Worm (Caenorhabditis elegans) whole organism, L2 larva: ENCODE results near the gene W01G7.4.

Experiments used
- C34F6.9 ChIP-seq: fragments of 150-350 bp; optimal IDR thresholded peaks from 2 replicates; lab custom pipeline; 2014; ENCODE audit warnings: missing biosample characterization, missing genetic modification characterization
- F13H6.1 ChIP-seq: sonication (generic microtip); optimal IDR thresholded peaks from 2 replicates; lab custom pipeline; 2016; ENCODE audit warnings: missing genetic modification characterization, missing compliant biosample characterization
- R02D3.7 ChIP-seq: fragments of 150-350 bp; optimal IDR thresholded peaks from 2 replicates; lab custom pipeline; 2014; ENCODE audit warnings: missing biosample characterization, missing genetic modification characterization
- Y55F3AM.14 ChIP-seq: fragments of 200-800 bp; sonication (Bioruptor generic); optimal IDR thresholded peaks from 2 replicates; lab custom pipeline; 2018; ENCODE audit warnings: mild to moderate bottlenecking, missing genetic modification characterization, missing compliant biosample characterization
- ZK546.5 ChIP-seq: sonication (generic microtip); optimal IDR thresholded peaks from 2 replicates; lab custom pipeline; 2017; ENCODE audit warnings: missing biosample characterization, missing genetic modification characterization
- alr-1 ChIP-seq: fragments of 150-350 bp; optimal IDR thresholded peaks from 2 replicates; lab custom pipeline; 2014; ENCODE audit warnings: missing biosample characterization, missing genetic modification characterization
- aly-2 ChIP-seq: fragments of 150-350 bp; optimal IDR thresholded peaks from 2 replicates; lab custom pipeline; 2014; ENCODE audit warnings: missing biosample characterization, missing genetic modification characterization
- ama-1 ChIP-seq: fragments of 150-350 bp; optimal IDR thresholded peaks from 2 replicates; lab custom pipeline; 2018; ENCODE audit warnings: inconsistent platforms
- blmp-1 ChIP-seq: sonication (generic microtip); optimal IDR thresholded peaks from 2 replicates; lab custom pipeline; 2017; ENCODE audit warnings: missing genetic modification characterization, mild to moderate bottlenecking, missing compliant biosample characterization, antibody characterized with exemption, moderate library complexity; ENCODE audit not compliant: insufficient read depth
- ceh-16 ChIP-seq: fragments of 150-350 bp; optimal IDR thresholded peaks from 2 replicates; lab custom pipeline; 2014; ENCODE audit warnings: missing biosample characterization, missing genetic modification characterization
- ceh-82 ChIP-seq: fragments of 150-350 bp; optimal IDR thresholded peaks from 2 replicates; lab custom pipeline; 2014; ENCODE audit warnings: missing biosample characterization, missing genetic modification characterization
- crh-2 ChIP-seq: sonication (generic microtip); optimal IDR thresholded peaks from 2 replicates; lab custom pipeline; 2017; ENCODE audit warnings: missing biosample characterization, missing genetic modification characterization
- dmd-4 ChIP-seq: sonication (generic microtip); optimal IDR thresholded peaks from 2 replicates; lab custom pipeline; 2017; ENCODE audit warnings: missing biosample characterization, missing genetic modification characterization
- egl-27 ChIP-seq: sonication (generic microtip); optimal IDR thresholded peaks from 3 replicates; lab custom pipeline; 2017; ENCODE audit warnings: missing biosample characterization, missing genetic modification reagents, missing genetic modification characterization
- elt-1 ChIP-seq: fragments of 150-350 bp; optimal IDR thresholded peaks from 2 replicates; lab custom pipeline; 2014; ENCODE audit warnings: missing biosample characterization, missing genetic modification characterization
- elt-3 ChIP-seq: sonication (generic microtip); optimal IDR thresholded peaks from 2 replicates; lab custom pipeline; 2017; ENCODE audit warnings: missing biosample characterization, missing genetic modification characterization
- fos-1 ChIP-seq: fragments of 150-350 bp; optimal IDR thresholded peaks from 2 replicates; lab custom pipeline; 2014; ENCODE audit warnings: missing biosample characterization, missing genetic modification characterization
- gmeb-1 ChIP-seq: fragments of 150-350 bp; optimal IDR thresholded peaks from 2 replicates; lab custom pipeline; 2014; ENCODE audit warnings: missing biosample characterization, missing genetic modification characterization
- lin-11 ChIP-seq: fragments of 150-350 bp; sonication (generic microtip); optimal IDR thresholded peaks from 2 replicates; lab custom pipeline; 2014; ENCODE audit warnings: missing biosample characterization, missing genetic modification characterization, inconsistent platforms, mixed read lengths
- lin-13 ChIP-seq: fragments of 150-350 bp; optimal IDR thresholded peaks from 2 replicates; lab custom pipeline; 2014; ENCODE audit warnings: missing biosample characterization, missing genetic modification reagents, missing genetic modification characterization
- lin-39 ChIP-seq: fragments of 150-350 bp; optimal IDR thresholded peaks from 2 replicates; lab custom pipeline; 2014; ENCODE audit warnings: missing biosample characterization, missing genetic modification reagents, missing genetic modification characterization
- lsy-2 ChIP-seq, 2 experiments: fragments of 150-350 bp in 1 of 2; sonication (generic microtip) in 1 of 2; optimal IDR thresholded peaks; 2 replicates each; lab custom pipeline; 2014 to 2017; ENCODE audit warnings: missing biosample characterization in 2 of 2, missing genetic modification characterization in 2 of 2
- mab-5 ChIP-seq: fragments of 150-350 bp; optimal IDR thresholded peaks from 2 replicates; lab custom pipeline; 2014; ENCODE audit warnings: missing biosample characterization, missing genetic modification characterization
- mbf-1 ChIP-seq: sonication (generic microtip); optimal IDR thresholded peaks from 2 replicates; lab custom pipeline; 2017; ENCODE audit warnings: missing biosample characterization, missing genetic modification characterization
- mdl-1 ChIP-seq, 2 experiments: fragments of 150-350 bp in 1 of 2; sonication (generic microtip) in 1 of 2; optimal IDR thresholded peaks; 2 replicates each; lab custom pipeline; 2017; ENCODE audit warnings: missing biosample characterization in 2 of 2, missing genetic modification characterization in 2 of 2
- nhr-10 ChIP-seq: sonication (generic microtip); optimal IDR thresholded peaks from 2 replicates; lab custom pipeline; 2017; ENCODE audit warnings: missing biosample characterization, missing genetic modification characterization
- nhr-11 ChIP-seq: fragments of 150-350 bp; optimal IDR thresholded peaks from 2 replicates; lab custom pipeline; 2014; ENCODE audit warnings: missing biosample characterization, missing genetic modification characterization
- nhr-12 ChIP-seq: fragments of 150-350 bp; optimal IDR thresholded peaks from 2 replicates; lab custom pipeline; 2014; ENCODE audit warnings: missing biosample characterization, missing genetic modification characterization
- nhr-129 ChIP-seq: fragments of 150-350 bp; optimal IDR thresholded peaks from 2 replicates; lab custom pipeline; 2014; ENCODE audit warnings: missing biosample characterization, missing genetic modification characterization
- nhr-21 ChIP-seq: fragments of 150-350 bp; optimal IDR thresholded peaks from 2 replicates; lab custom pipeline; 2014; ENCODE audit warnings: missing biosample characterization, missing genetic modification characterization
- nhr-23 ChIP-seq: fragments of 150-350 bp; optimal IDR thresholded peaks from 2 replicates; lab custom pipeline; 2014; ENCODE audit warnings: missing biosample characterization, missing genetic modification reagents, missing genetic modification characterization
- nhr-237 ChIP-seq: fragments of 150-350 bp; optimal IDR thresholded peaks from 2 replicates; lab custom pipeline; 2014; ENCODE audit warnings: missing biosample characterization, missing genetic modification characterization
- nhr-25 ChIP-seq: fragments of 150-350 bp; sonication (generic microtip); optimal IDR thresholded peaks from 3 replicates; lab custom pipeline; 2014; ENCODE audit warnings: missing biosample characterization, missing genetic modification characterization
- nhr-6 ChIP-seq: fragments of 150-350 bp; optimal IDR thresholded peaks from 2 replicates; lab custom pipeline; 2014; ENCODE audit warnings: missing biosample characterization, missing genetic modification characterization
- nhr-77 ChIP-seq: fragments of 150-350 bp; optimal IDR thresholded peaks from 2 replicates; lab custom pipeline; 2014; ENCODE audit warnings: missing biosample characterization, missing genetic modification characterization
- peb-1 ChIP-seq: fragments of 150-350 bp; optimal IDR thresholded peaks from 2 replicates; lab custom pipeline; 2014; ENCODE audit warnings: missing biosample characterization, missing genetic modification characterization
- sem-4 ChIP-seq: fragments of 150-350 bp; optimal IDR thresholded peaks from 2 replicates; lab custom pipeline; 2014; ENCODE audit warnings: missing biosample characterization, missing genetic modification reagents, missing genetic modification characterization
- skn-1 ChIP-seq: sonication (generic microtip); optimal IDR thresholded peaks from 2 replicates; lab custom pipeline; 2017; ENCODE audit warnings: missing biosample characterization, missing genetic modification characterization
- sma-3 ChIP-seq: sonication (generic microtip); optimal IDR thresholded peaks from 2 replicates; lab custom pipeline; 2016; ENCODE audit warnings: missing genetic modification reagents, missing genetic modification characterization, missing compliant biosample characterization
- sma-9 ChIP-seq, 2 experiments: fragments of 150-350 bp in 1 of 2; sonication (generic microtip) in 1 of 2; optimal IDR thresholded peaks; 2 replicates each; lab custom pipeline; 2014 to 2016; ENCODE audit warnings: missing genetic modification characterization in 2 of 2, mild to moderate bottlenecking in 1 of 2, missing biosample characterization in 1 of 2, missing compliant biosample characterization in 1 of 2, missing genetic modification reagents in 1 of 2, moderate library complexity in 1 of 2
- snpc-4 ChIP-seq: fragments of 150-350 bp; optimal IDR thresholded peaks from 2 replicates; lab custom pipeline; 2014; ENCODE audit warnings: missing biosample characterization, missing genetic modification characterization
- unc-39 ChIP-seq: fragments of 150-350 bp; optimal IDR thresholded peaks from 2 replicates; lab custom pipeline; 2014; ENCODE audit warnings: missing biosample characterization, missing genetic modification characterization
- unc-55 ChIP-seq: fragments of 150-350 bp; sonication (generic microtip); optimal IDR thresholded peaks from 3 replicates; lab custom pipeline; 2014; ENCODE audit warnings: missing biosample characterization, missing genetic modification reagents, missing genetic modification characterization
- unc-62 ChIP-seq: fragments of 150-350 bp; optimal IDR thresholded peaks from 2 replicates; lab custom pipeline; 2014; ENCODE audit warnings: missing biosample characterization, missing genetic modification reagents, missing genetic modification characterization
- zag-1 ChIP-seq: fragments of 150-350 bp; optimal IDR thresholded peaks from 2 replicates; lab custom pipeline; 2014; ENCODE audit warnings: missing biosample characterization, missing genetic modification characterization
- ztf-1 ChIP-seq: fragments of 200-800 bp; sonication (Bioruptor generic); conservative IDR thresholded peaks from 2 replicates; pipeline ENCODE4 v1.3.6; 2022; ENCODE audit warnings: missing genetic modification characterization, missing compliant biosample characterization
- ztf-11 ChIP-seq: sonication (generic microtip); optimal IDR thresholded peaks from 2 replicates; lab custom pipeline; 2017; ENCODE audit warnings: missing biosample characterization, missing genetic modification characterization
- ztf-4 ChIP-seq: fragments of 150-350 bp; optimal IDR thresholded peaks from 2 replicates; lab custom pipeline; 2014; ENCODE audit warnings: missing biosample characterization, missing genetic modification characterization

The W01G7.4 gene

ce11 chrII:14055717-14056116, 4.8 kb upstream of the W01G7.4 start:
- TF ChIP-seq F13H6.1 (tag; lab: Kevin White, UChicago) (no peak), nhr-129 (tag; lab: Kevin White, UChicago) (no peak), sma-9 (GFP tag; optimal IDR thresholded peaks at IDR 0.05; lab: Kevin White, UChicago) (peak; percentile 2), sma-9 (tag; optimal IDR thresholded peaks at IDR 0.05; lab: Kevin White, UChicago) (no peak), lin-39 (tag; lab: Kevin White, UChicago) (no peak), nhr-237 (tag; lab: Kevin White, UChicago) (no peak), ceh-82 (tag; lab: Kevin White, UChicago) (no peak), lin-13 (GFP tag; lab: Kevin White, UChicago) (no peak), Y55F3AM.14 (GFP tag; lab: Kevin White, UChicago) (no peak), mdl-1 (tag; optimal IDR thresholded peaks at IDR 0.05; lab: Kevin White, UChicago) (no peak), ZK546.5 (tag; lab: Kevin White, UChicago) (no peak), fos-1 (tag; lab: Kevin White, UChicago) (peak; percentile 88)

DNA sequence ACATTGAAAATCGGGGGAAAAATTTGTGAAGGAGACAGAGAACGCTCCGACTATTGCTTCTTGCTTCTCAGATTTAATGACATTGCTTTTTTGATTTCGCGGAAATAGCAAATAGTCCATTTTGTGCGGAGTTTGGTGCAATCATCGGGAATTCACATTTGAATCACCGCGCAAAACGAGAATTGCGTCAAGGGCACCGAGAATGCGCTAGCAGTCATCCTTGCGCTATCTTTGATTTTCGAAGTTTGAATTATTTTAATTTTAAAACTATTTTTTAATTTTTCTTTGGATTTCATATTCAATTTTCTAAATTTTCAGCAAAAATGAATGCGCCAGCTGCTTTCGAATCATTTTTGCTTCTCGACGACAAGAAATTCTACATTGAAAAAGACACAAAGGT, 772 bp upstream of the W01G7.4 start, which contains the start of gene rpb-11:
Gene rpb-11, plus strand, starts transcription at position 319 of the 400 bp plus-strand sequence.
- no peak for TF ChIP-seq unc-62 (GFP tag; lab: Kevin White, UChicago)
- peak; percentile 59 for TF ChIP-seq ama-1 (lab: Kevin White, UChicago)
- TF ChIP-seq skn-1, result no peak
- peak; percentile 85 for TF ChIP-seq ceh-16 (tag; lab: Kevin White, UChicago)
- no peak for TF ChIP-seq peb-1
- TF ChIP-seq nhr-77 (tag; lab: Kevin White, UChicago), result peak; percentile 91
- TF ChIP-seq sem-4 (tag; lab: Kevin White, UChicago), result peak; percentile 92
- peak; percentile 56 for TF ChIP-seq ZK546.5 (tag; lab: Kevin White, UChicago)
- no peak for TF ChIP-seq mbf-1
- TF ChIP-seq R02D3.7 (tag; lab: Kevin White, UChicago), result peak; percentile 60
- peak; percentile 68 for TF ChIP-seq fos-1 (tag; lab: Kevin White, UChicago)
- TF ChIP-seq egl-27, result peak; percentile 84
- TF ChIP-seq lin-13 (GFP tag; lab: Kevin White, UChicago), result peak; percentile 96
- TF ChIP-seq dmd-4 (tag; lab: Kevin White, UChicago), result peak; percentile 28
- peak; percentile 95 for TF ChIP-seq sma-3
- TF ChIP-seq lsy-2 (tag; optimal IDR thresholded peaks at IDR 0.05; lab: Kevin White, UChicago), result peak; percentile 93 to 96
- peak; percentile 96 for TF ChIP-seq C34F6.9 (tag; lab: Kevin White, UChicago)
- TF ChIP-seq crh-2 (tag; lab: Kevin White, UChicago), result peak; percentile 91
- TF ChIP-seq nhr-129 (tag; lab: Kevin White, UChicago), result peak; percentile 82
- peak; percentile 96 for TF ChIP-seq nhr-25
- TF ChIP-seq nhr-12 (tag; lab: Kevin White, UChicago), result peak; percentile 39
- TF ChIP-seq nhr-237 (tag; lab: Kevin White, UChicago), result peak; percentile 74
- TF ChIP-seq unc-55 (GFP tag; lab: Kevin White, UChicago), result peak; percentile 97
- TF ChIP-seq nhr-21 (tag; lab: Kevin White, UChicago), result peak; percentile 92
- peak; percentile 90 for TF ChIP-seq snpc-4 (tag; lab: Kevin White, UChicago)
- TF ChIP-seq gmeb-1 (tag; lab: Kevin White, UChicago), result peak; percentile 100
- TF ChIP-seq nhr-11, result no peak
- no peak for TF ChIP-seq ztf-11 (tag; lab: Kevin White, UChicago)
- TF ChIP-seq nhr-10 (tag; lab: Kevin White, UChicago), result peak; percentile 78
- TF ChIP-seq lin-39 (tag; lab: Kevin White, UChicago), result peak; percentile 38
- peak; percentile 93 for TF ChIP-seq F13H6.1 (tag; lab: Kevin White, UChicago)
- peak in 1 of 2 experiments; percentile 43 for TF ChIP-seq mdl-1 (tag; optimal IDR thresholded peaks at IDR 0.05; lab: Kevin White, UChicago)
- no peak for TF ChIP-seq Y55F3AM.14 (GFP tag; lab: Kevin White, UChicago)
- TF ChIP-seq elt-1 (tag; lab: Kevin White, UChicago), result no peak
- peak; percentile 74 for TF ChIP-seq ztf-4 (tag; lab: Kevin White, UChicago)
- TF ChIP-seq alr-1, result no peak
- no peak for TF ChIP-seq unc-39 (tag; lab: Kevin White, UChicago)
- TF ChIP-seq zag-1 (tag; lab: Kevin White, UChicago), result peak; percentile 13
- TF ChIP-seq ceh-82 (tag; lab: Kevin White, UChicago), result peak; percentile 67
- TF ChIP-seq lin-11, result peak; percentile 82
- TF ChIP-seq sma-9 (GFP tag; optimal IDR thresholded peaks at IDR 0.05; lab: Kevin White, UChicago), result peak; percentile 97
- TF ChIP-seq sma-9 (tag; optimal IDR thresholded peaks at IDR 0.05; lab: Kevin White, UChicago), result no peak
- no peak for TF ChIP-seq ztf-1 (GFP tag; lab: Robert Waterston, UW)
- no peak for TF ChIP-seq nhr-23 (tag; lab: Kevin White, UChicago)
- no peak for TF ChIP-seq elt-3 (tag; lab: Kevin White, UChicago)
- TF ChIP-seq blmp-1 (tag; lab: Kevin White, UChicago), result peak; percentile 57
- TF ChIP-seq aly-2 (tag; lab: Kevin White, UChicago), result no peak
- TF ChIP-seq mab-5 (tag; lab: Kevin White, UChicago), result peak; percentile 94
- peak; percentile 91 for TF ChIP-seq nhr-6 (tag; lab: Kevin White, UChicago)
